Worm (Caenorhabditis elegans) whole organism, L1 larva: Measurements from ENCODE around the gene K01D12.5.

Experiments
- C04F5.9 ChIP-seq: sonication (generic microtip); optimal IDR thresholded peaks from 2 replicates; lab custom pipeline; 2016; ENCODE audit warnings: missing genetic modification characterization, missing compliant biosample characterization
- Y116A8C.19 ChIP-seq: sonication (generic microtip); optimal IDR thresholded peaks from 2 replicates; lab custom pipeline; 2016; ENCODE audit warnings: missing compliant biosample characterization, missing genetic modification characterization, borderline replicate concordance
- aha-1 ChIP-seq: fragments of 150-350 bp; optimal IDR thresholded peaks from 2 replicates; lab custom pipeline; 2014; ENCODE audit warnings: missing biosample characterization, missing genetic modification characterization
- alr-1 ChIP-seq: fragments of 200-800 bp; sonication (Bioruptor generic); optimal IDR thresholded peaks from 2 replicates; lab custom pipeline; 2018; ENCODE audit warnings: borderline replicate concordance, mild to moderate bottlenecking, missing genetic modification characterization, missing compliant biosample characterization
- ama-1 ChIP-seq: fragments of 150-350 bp; optimal IDR thresholded peaks from 2 replicates; lab custom pipeline; 2014
- ceh-63 ChIP-seq: fragments of 200-800 bp; sonication (Bioruptor generic); optimal IDR thresholded peaks from 2 replicates; lab custom pipeline; 2018; ENCODE audit warnings: mild to moderate bottlenecking, missing genetic modification characterization, missing compliant biosample characterization
- ceh-8 ChIP-seq: fragments of 200-800 bp; sonication (Bioruptor generic); optimal IDR thresholded peaks from 2 replicates; lab custom pipeline; 2018; ENCODE audit warnings: mild to moderate bottlenecking, missing genetic modification characterization, moderate library complexity, missing compliant biosample characterization
- ceh-88 ChIP-seq: fragments of 200-800 bp; sonication (Bioruptor generic); IDR thresholded peaks from 2 replicates; pipeline ENCODE4 v1.3.6; 2022; ENCODE audit warnings: missing genetic modification characterization, missing compliant biosample characterization
- ceh-90 ChIP-seq: sonication (generic microtip); optimal IDR thresholded peaks from 2 replicates; lab custom pipeline; 2016; ENCODE audit warnings: missing genetic modification characterization, missing compliant biosample characterization
- dpl-1 ChIP-seq, 3 experiments: fragments of 150-350 bp in 2 of 3; sonication (generic microtip) in 1 of 3; optimal IDR thresholded peaks; 2 replicates each; lab custom pipeline; 2014 to 2017; ENCODE audit warnings: missing biosample characterization in 3 of 3, missing genetic modification characterization in 3 of 3, missing genetic modification reagents in 3 of 3
- dsc-1 ChIP-seq: sonication (generic microtip); optimal IDR thresholded peaks from 2 replicates; lab custom pipeline; 2016; ENCODE audit warnings: mild to moderate bottlenecking, missing genetic modification characterization, missing compliant biosample characterization
- efl-3 ChIP-seq: fragments of 200-800 bp; sonication (Bioruptor generic); optimal IDR thresholded peaks from 2 replicates; lab custom pipeline; 2018; ENCODE audit warnings: mild to moderate bottlenecking, missing genetic modification characterization, missing compliant biosample characterization
- elt-3 ChIP-seq, 6 experiments: fragments of 150-350 bp in 1 of 6; sonication (generic microtip); optimal IDR thresholded peaks; 2 replicates each; lab custom pipeline; 2017 to 2018; ENCODE audit warnings: missing biosample characterization in 6 of 6, missing genetic modification characterization in 6 of 6, inconsistent platforms in 1 of 6
- fkh-4 ChIP-seq: sonication (generic microtip); optimal IDR thresholded peaks from 2 replicates; lab custom pipeline; 2016; ENCODE audit warnings: missing compliant biosample characterization, missing genetic modification characterization, borderline replicate concordance
- grh-1 ChIP-seq: fragments of 200-800 bp; sonication (Bioruptor generic); IDR thresholded peaks from 2 replicates; pipeline ENCODE4 v1.3.6; 2022; ENCODE audit warnings: missing genetic modification reagents, missing genetic modification characterization, missing compliant biosample characterization
- hlh-17 ChIP-seq: fragments of 200-800 bp; sonication (Bioruptor generic); optimal IDR thresholded peaks from 2 replicates; lab custom pipeline; 2018; ENCODE audit warnings: missing genetic modification characterization, mild to moderate bottlenecking, missing compliant biosample characterization, moderate library complexity, borderline replicate concordance
- irx-1 ChIP-seq: sonication (generic microtip); optimal IDR thresholded peaks from 2 replicates; lab custom pipeline; 2016; ENCODE audit warnings: missing genetic modification characterization, missing compliant biosample characterization
- lin-13 ChIP-seq: fragments of 150-350 bp; optimal IDR thresholded peaks from 2 replicates; lab custom pipeline; 2014; ENCODE audit warnings: missing biosample characterization, missing genetic modification reagents, missing genetic modification characterization
- lin-35 ChIP-seq, 2 experiments: fragments of 150-350 bp; optimal IDR thresholded peaks; 2 replicates each; lab custom pipeline; 2014; ENCODE audit warnings: missing biosample characterization in 2 of 2, missing genetic modification characterization in 2 of 2, missing genetic modification reagents in 2 of 2
- mab-9 ChIP-seq: fragments of 200-800 bp; sonication (Bioruptor generic); IDR thresholded peaks from 2 replicates; pipeline ENCODE4 v1.3.6; 2022; ENCODE audit warnings: missing genetic modification reagents, missing genetic modification characterization, missing compliant biosample characterization
- mef-2 ChIP-seq: fragments of 150-350 bp; optimal IDR thresholded peaks from 2 replicates; lab custom pipeline; 2014; ENCODE audit warnings: missing biosample characterization, missing genetic modification characterization
- nhr-19 ChIP-seq: fragments of 200-800 bp; sonication (Bioruptor generic); conservative IDR thresholded peaks from 2 replicates; pipeline ENCODE4 v1.3.6; 2022; ENCODE audit warnings: missing genetic modification characterization, missing compliant biosample characterization
- nhr-237 ChIP-seq: fragments of 150-350 bp; optimal IDR thresholded peaks from 2 replicates; lab custom pipeline; 2014; ENCODE audit warnings: missing biosample characterization, missing genetic modification characterization
- nhr-71 ChIP-seq: sonication (generic microtip); optimal IDR thresholded peaks from 2 replicates; lab custom pipeline; 2016; ENCODE audit warnings: mild to moderate bottlenecking, missing genetic modification characterization, moderate library complexity, missing compliant biosample characterization
- nhr-84 ChIP-seq: sonication (generic microtip); optimal IDR thresholded peaks from 2 replicates; lab custom pipeline; 2017; ENCODE audit warnings: missing biosample characterization, missing genetic modification characterization
- nhr-85 ChIP-seq: sonication (generic microtip); peaks from one replicate; lab custom pipeline; 2016; ENCODE audit warnings: missing genetic modification characterization, inconsistent platforms, missing compliant biosample characterization
- pag-3 ChIP-seq: sonication (generic microtip); optimal IDR thresholded peaks from 2 replicates; lab custom pipeline; 2017; ENCODE audit warnings: missing genetic modification characterization, mild to moderate bottlenecking, missing compliant biosample characterization, antibody characterized with exemption, borderline replicate concordance; ENCODE audit not compliant: insufficient read depth
- pax-3 ChIP-seq: fragments of 200-800 bp; sonication (Bioruptor generic); optimal IDR thresholded peaks from 2 replicates; lab custom pipeline; 2018; ENCODE audit warnings: mild to moderate bottlenecking, missing genetic modification characterization, moderate library complexity, missing compliant biosample characterization
- pqm-1 ChIP-seq: sonication (generic microtip); optimal IDR thresholded peaks from 3 replicates; lab custom pipeline; 2017; ENCODE audit warnings: missing biosample characterization, missing genetic modification characterization
- rnt-1 ChIP-seq: sonication (generic microtip); optimal IDR thresholded peaks from 2 replicates; lab custom pipeline; 2016; ENCODE audit warnings: mild to moderate bottlenecking, missing genetic modification characterization, moderate library complexity, missing compliant biosample characterization
- skn-1 ChIP-seq: fragments of 150-350 bp; optimal IDR thresholded peaks from 2 replicates; lab custom pipeline; 2014; ENCODE audit warnings: missing biosample characterization, missing genetic modification characterization
- snpc-4 ChIP-seq: fragments of 150-350 bp; optimal IDR thresholded peaks from 2 replicates; lab custom pipeline; 2014; ENCODE audit warnings: missing biosample characterization, missing genetic modification characterization
- snu-23 ChIP-seq: sonication (generic microtip); optimal IDR thresholded peaks from 2 replicates; lab custom pipeline; 2016; ENCODE audit warnings: missing genetic modification characterization, missing compliant biosample characterization
- sptf-1 ChIP-seq: fragments of 150-350 bp; optimal IDR thresholded peaks from 2 replicates; lab custom pipeline; 2014; ENCODE audit warnings: missing biosample characterization, missing genetic modification characterization
- sup-37 ChIP-seq: fragments of 200-800 bp; sonication (Bioruptor generic); optimal IDR thresholded peaks from 2 replicates; lab custom pipeline; 2018; ENCODE audit warnings: mild to moderate bottlenecking, missing genetic modification characterization, missing compliant biosample characterization
- tbx-2 ChIP-seq: sonication (generic microtip); optimal IDR thresholded peaks from 2 replicates; lab custom pipeline; 2016; ENCODE audit warnings: missing genetic modification characterization, missing compliant biosample characterization
- unc-62 ChIP-seq: fragments of 150-350 bp; optimal IDR thresholded peaks from 2 replicates; lab custom pipeline; 2014; ENCODE audit warnings: missing biosample characterization, missing genetic modification reagents, missing genetic modification characterization
- unc-98 ChIP-seq: fragments of 200-800 bp; sonication (Bioruptor generic); IDR thresholded peaks from 2 replicates; pipeline ENCODE4 v1.3.6; 2022; ENCODE audit warnings: missing genetic modification characterization, missing compliant biosample characterization
- vab-15 ChIP-seq: sonication (generic microtip); optimal IDR thresholded peaks from 2 replicates; lab custom pipeline; 2017; ENCODE audit warnings: missing genotype, mild to moderate bottlenecking, missing genetic modification characterization, missing compliant biosample characterization

Gene K01D12.5

DNA sequence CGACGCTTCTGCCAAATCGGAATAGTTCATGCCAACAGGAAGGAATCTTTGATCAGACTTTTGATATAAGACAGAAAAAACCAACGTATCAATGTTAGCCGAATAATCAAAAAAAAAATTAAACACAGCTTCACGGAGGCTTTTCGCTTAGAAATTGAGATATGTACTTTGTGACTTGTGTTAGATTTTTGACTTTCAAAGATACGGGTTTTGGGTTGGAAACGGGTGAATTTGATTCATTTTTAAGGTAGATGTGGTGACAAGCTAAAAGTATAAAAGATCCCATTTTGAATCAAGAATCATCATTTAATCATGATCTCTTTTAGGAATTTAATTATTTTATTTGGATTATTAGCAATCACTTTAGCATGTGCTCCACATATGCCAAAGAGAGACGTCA lies 4.7 kb downstream of the K01D12.5 start, which contains the start of gene K01D12.8:
TSS of gene K01D12.8 (plus strand) at position 301 of the 400 bp plus-strand sequence.
- TF ChIP-seq mab-9 (GFP tag; lab: Robert Waterston, UW): no peak
- no peak for TF ChIP-seq efl-3 (GFP tag; lab: Kevin White, UChicago)
- TF ChIP-seq snu-23: no peak
- no peak for TF ChIP-seq dpl-1 (GFP tag; optimal IDR thresholded peaks at IDR 0.05; lab: Kevin White, UChicago)
- TF ChIP-seq, all 84 proteins: peak for 0

DNA sequence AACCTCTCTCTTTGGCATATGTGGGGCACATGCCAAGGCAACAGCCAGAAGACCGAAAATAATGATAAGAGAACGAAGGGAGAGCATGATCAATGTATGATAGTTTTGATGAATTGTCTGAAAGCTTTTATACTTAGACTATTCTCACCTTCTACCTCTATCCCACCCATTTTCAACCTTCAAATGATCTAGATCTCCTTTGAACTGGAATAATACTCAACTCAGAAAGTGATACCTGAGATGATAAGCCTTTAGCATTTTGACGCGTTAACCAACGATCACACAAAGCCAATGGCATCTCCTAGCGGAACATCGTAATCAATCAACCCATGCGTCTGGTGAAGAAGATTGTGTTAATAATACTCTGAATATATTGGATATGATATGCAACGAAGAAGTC lies 6.9 kb downstream of the K01D12.5 start, which contains the start of gene K01D12.9:
TSS of gene K01D12.9 (minus strand) at position 101 of the 400 bp plus-strand sequence.
- TF ChIP-seq rnt-1: no peak
- no peak for TF ChIP-seq sup-37 (GFP tag; lab: Kevin White, UChicago)
- no peak for TF ChIP-seq nhr-237 (tag; lab: Kevin White, UChicago)
- no peak for TF ChIP-seq pag-3 (tag; lab: Kevin White, UChicago)

DNA sequence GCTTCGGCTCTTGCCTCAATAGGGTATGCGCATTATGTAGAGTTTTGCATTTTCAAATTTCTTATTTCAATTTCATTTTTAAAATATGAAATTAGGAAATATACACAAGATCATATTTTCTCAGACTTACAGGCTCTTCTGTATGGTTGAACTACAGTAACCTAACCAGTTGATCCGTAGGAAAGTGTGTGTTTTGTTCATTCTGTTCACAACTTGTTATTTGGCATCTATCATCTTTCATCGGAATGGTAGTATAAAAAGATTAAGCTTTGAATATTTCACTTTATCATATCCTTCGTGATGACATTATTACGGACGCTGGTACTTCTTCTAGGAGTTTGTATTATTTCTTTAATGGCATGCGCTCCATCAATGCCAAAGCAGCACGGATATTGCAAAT lies 8.3 kb downstream of the K01D12.5 start, which contains the start of gene K01D12.10:
TSS of gene K01D12.10 (plus strand) at position 301 of the 400 bp plus-strand sequence.
- TF ChIP-seq pqm-1 (no peak), alr-1 (no peak), fkh-4 (tag; lab: Kevin White, UChicago) (no peak), rnt-1 (no peak), ceh-8 (GFP tag; lab: Kevin White, UChicago) (no peak), grh-1 (GFP tag; lab: Robert Waterston, UW) (no peak), dsc-1 (tag; lab: Kevin White, UChicago) (no peak), lin-13 (GFP tag; lab: Kevin White, UChicago) (no peak), mef-2 (tag; lab: Kevin White, UChicago) (no peak), nhr-19 (GFP tag; lab: Robert Waterston, UW) (no peak), ceh-88 (no peak), nhr-71 (no peak), unc-62 (no peak), C04F5.9 (tag; lab: Kevin White, UChicago) (no peak), nhr-85 (tag; lab: Kevin White, UChicago) (no peak), skn-1 (no peak), nhr-84 (tag; lab: Kevin White, UChicago) (no peak), lin-35 (GFP tag; optimal IDR thresholded peaks at IDR 0.05; lab: Kevin White, UChicago) (no peak), pag-3 (tag; lab: Kevin White, UChicago) (no peak)

DNA sequence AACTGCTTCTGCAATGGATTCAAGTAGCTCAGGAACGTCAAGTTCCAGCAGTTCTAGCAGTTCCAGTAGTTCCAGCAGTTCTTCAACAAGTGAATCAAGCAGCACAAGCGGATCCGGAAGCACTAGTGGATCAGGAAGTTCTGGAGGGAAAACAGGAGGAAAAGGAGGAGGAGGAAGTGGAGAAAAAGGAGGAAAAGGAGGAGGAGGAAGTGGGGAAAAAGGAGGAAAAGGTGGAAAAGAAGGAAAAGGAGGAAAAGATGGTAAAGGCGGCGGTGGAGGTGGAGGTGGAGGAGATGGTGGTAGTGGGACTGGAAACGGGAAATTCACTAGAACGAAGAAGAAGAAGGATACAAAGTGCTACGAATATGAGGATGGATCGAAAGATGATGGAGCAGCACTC lies 8.9 kb downstream of the K01D12.5 start:
- TF ChIP-seq ceh-88 (no peak), ceh-90 (tag; lab: Kevin White, UChicago) (no peak), mef-2 (tag; lab: Kevin White, UChicago) (no peak), pax-3 (tag; lab: Kevin White, UChicago) (no peak), fkh-4 (tag; lab: Kevin White, UChicago) (no peak), tbx-2 (tag; lab: Kevin White, UChicago) (no peak), nhr-84 (tag; lab: Kevin White, UChicago) (no peak), aha-1 (no peak), ama-1 (lab: Kevin White, UChicago) (no peak), ceh-63 (GFP tag; lab: Kevin White, UChicago) (no peak), unc-98 (GFP tag; lab: Robert Waterston, UW) (no peak), Y116A8C.19 (tag; lab: Kevin White, UChicago) (no peak), irx-1 (tag; lab: Kevin White, UChicago) (no peak), snpc-4 (tag; lab: Kevin White, UChicago) (no peak), alr-1 (no peak), elt-3 (tag; optimal IDR thresholded peaks at IDR 0.05; lab: Kevin White, UChicago) (no peak), sptf-1 (tag; lab: Kevin White, UChicago) (no peak), lin-13 (GFP tag; lab: Kevin White, UChicago) (no peak), vab-15 (tag; lab: Kevin White, UChicago) (no peak), hlh-17 (GFP tag; lab: Kevin White, UChicago) (no peak)
